Fruit fly (Drosophila melanogaster) whole organism, wandering third instar larva: ENCODE measurements around the gene RpL17.

Source experiments
- CG32264 ChIP-seq: fragments of 200-800 bp; sonication (Bioruptor generic); optimal IDR thresholded peaks from 2 replicates; lab custom pipeline; 2016; ENCODE audit warnings: missing biosample characterization, missing genetic modification characterization
- Dfd ChIP-seq: fragments of >200 bp; optimal IDR thresholded peaks from 2 replicates; lab custom pipeline; 2017; ENCODE audit warnings: missing biosample characterization, missing genetic modification characterization
- Dif ChIP-seq: fragments of 200-275, 200-300 bp; sonication (Bioruptor generic); optimal IDR thresholded peaks from 2 replicates; lab custom pipeline; 2018; ENCODE audit warnings: missing biosample characterization, missing genetic modification characterization; ENCODE audit not compliant: partially characterized antibody
- GATAd ChIP-seq: sonication (Bioruptor generic); optimal IDR thresholded peaks from 2 replicates; lab custom pipeline; 2016; ENCODE audit warnings: missing biosample characterization, missing genetic modification characterization
- HLH106 ChIP-seq: fragments of 200-800 bp; optimal IDR thresholded peaks from 3 replicates; lab custom pipeline; 2019; ENCODE audit warnings: missing biosample characterization, mild to moderate bottlenecking, missing genetic modification characterization, moderate library complexity
- Hnf4 ChIP-seq: fragments of 200-800 bp; sonication (Bioruptor generic); optimal IDR thresholded peaks from 2 replicates; lab custom pipeline; 2016; ENCODE audit warnings: missing biosample characterization, mild to moderate bottlenecking, missing genetic modification characterization
- Hr78 ChIP-seq: fragments of >200 bp; optimal IDR thresholded peaks from 2 replicates; lab custom pipeline; 2017; ENCODE audit warnings: missing biosample characterization, missing genetic modification characterization
- Hr83 ChIP-seq: fragments of 200-300 bp; sonication (Bioruptor generic); optimal IDR thresholded peaks from 2 replicates; lab custom pipeline; 2016; ENCODE audit warnings: missing biosample characterization, mild to moderate bottlenecking, missing genetic modification characterization, moderate library complexity; ENCODE audit not compliant: poor library complexity, severe bottlenecking
- Jra ChIP-seq: sonication (Bioruptor generic); optimal IDR thresholded peaks from 2 replicates; lab custom pipeline; 2016; ENCODE audit warnings: missing biosample characterization, missing genetic modification characterization
- Mio ChIP-seq: sonication (Bioruptor generic); optimal IDR thresholded peaks from 2 replicates; lab custom pipeline; 2016; ENCODE audit warnings: missing biosample characterization, missing genetic modification characterization
- Myc ChIP-seq: fragments of >200 bp; optimal IDR thresholded peaks from 2 replicates; lab custom pipeline; 2017
- Rel ChIP-seq, 2 experiments: fragments of 200-800 bp; sonication (Bioruptor generic) in 1 of 2; optimal IDR thresholded peaks; 2 replicates in 1 of 2; 3 replicates in 1 of 2; lab custom pipeline; 2016 to 2019; ENCODE audit warnings: mild to moderate bottlenecking in 2 of 2, missing biosample characterization in 2 of 2, missing genetic modification characterization in 2 of 2, moderate library complexity in 1 of 2
- Sp1 ChIP-seq: fragments of 200-800 bp; sonication (Bioruptor generic); optimal IDR thresholded peaks from 3 replicates; lab custom pipeline; 2019; ENCODE audit warnings: missing biosample characterization, mild to moderate bottlenecking, missing genetic modification characterization, moderate library complexity
- br ChIP-seq: fragments of 200-800 bp; sonication (Bioruptor generic); optimal IDR thresholded peaks from 2 replicates; lab custom pipeline; 2016; ENCODE audit warnings: missing biosample characterization, missing genetic modification characterization
- brk ChIP-seq: fragments of 200-800 bp; sonication (Bioruptor generic); optimal IDR thresholded peaks from 2 replicates; lab custom pipeline; 2016; ENCODE audit warnings: missing biosample characterization, mild to moderate bottlenecking, missing genetic modification characterization
- dmrt93B ChIP-seq: fragments of 200-800 bp; sonication (Bioruptor generic); optimal IDR thresholded peaks from 2 replicates; lab custom pipeline; 2018; ENCODE audit warnings: missing biosample characterization, mild to moderate bottlenecking, missing genetic modification characterization
- ey ChIP-seq: fragments of 200-800 bp; sonication (Bioruptor generic); optimal IDR thresholded peaks from 2 replicates; lab custom pipeline; 2016; ENCODE audit warnings: missing biosample characterization, missing genetic modification characterization
- foxo ChIP-seq, 2 experiments: fragments of 200-800 bp; sonication (Bioruptor generic); optimal IDR thresholded peaks; 2 replicates in 1 of 2; 3 replicates in 1 of 2; lab custom pipeline; 2016 to 2017; ENCODE audit warnings: missing biosample characterization in 2 of 2, missing genetic modification characterization in 2 of 2
- fru ChIP-seq: fragments of 200-800 bp; sonication (Bioruptor generic); optimal IDR thresholded peaks from 3 replicates; lab custom pipeline; 2016; ENCODE audit warnings: missing biosample characterization, mild to moderate bottlenecking, missing genetic modification characterization
- h ChIP-seq: fragments of 200-800 bp; sonication (Bioruptor generic); optimal IDR thresholded peaks from 3 replicates; lab custom pipeline; 2016; ENCODE audit warnings: missing biosample characterization, mild to moderate bottlenecking, missing genetic modification characterization
- pan ChIP-seq: fragments of >200 bp; optimal IDR thresholded peaks from 2 replicates; lab custom pipeline; 2017
- rgr ChIP-seq: fragments of 200-800 bp; sonication (Bioruptor generic); optimal IDR thresholded peaks from 3 replicates; lab custom pipeline; 2016; ENCODE audit warnings: missing biosample characterization, mild to moderate bottlenecking, missing genetic modification characterization
- sv ChIP-seq: fragments of 200-800 bp; sonication (Bioruptor generic); optimal IDR thresholded peaks from 3 replicates; lab custom pipeline; 2016; ENCODE audit warnings: missing biosample characterization, missing genetic modification characterization
- tai ChIP-seq: sonication (Bioruptor generic); optimal IDR thresholded peaks from 2 replicates; lab custom pipeline; 2016; ENCODE audit warnings: missing biosample characterization, missing genetic modification characterization
- usp ChIP-seq: fragments of >200 bp; optimal IDR thresholded peaks from 2 replicates; lab custom pipeline; 2017; ENCODE audit warnings: missing biosample characterization, missing genetic modification characterization
- woc ChIP-seq: sonication (Bioruptor generic); optimal IDR thresholded peaks from 2 replicates; lab custom pipeline; 2016; ENCODE audit warnings: missing biosample characterization, mild to moderate bottlenecking, missing genetic modification characterization

RpL17 gene

DNA sequence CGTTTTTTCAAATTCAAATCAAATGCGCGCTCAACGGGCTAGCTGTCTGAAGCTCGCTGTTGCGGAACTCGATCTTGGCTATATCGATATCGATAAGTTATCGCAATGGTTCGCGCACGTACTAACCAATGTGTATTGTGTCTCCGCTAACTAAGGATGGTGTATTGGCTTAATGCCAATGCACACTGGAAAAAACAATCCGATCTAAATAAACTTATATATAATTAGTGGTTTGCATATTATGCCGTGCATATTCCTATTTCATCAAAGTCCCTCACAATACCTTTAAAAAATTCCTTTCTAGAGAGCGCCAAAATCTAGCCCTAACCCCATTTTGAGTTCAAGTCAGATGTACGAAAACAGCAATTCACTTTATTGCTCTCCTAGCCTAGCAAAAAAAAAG, 2.9 kb downstream of the RpL17 start:
- TF ChIP-seq fru (GFP tag; lab: Kevin White, UChicago) (peak; percentile 41), Hnf4 (GFP tag; lab: Kevin White, UChicago) (peak; percentile 53), Dif (no peak), usp (no peak), HLH106 (tag; lab: Kevin White, UChicago) (peak; percentile 22), brk (GFP tag; lab: Kevin White, UChicago) (peak; percentile 64), Myc (lab: Kevin White, UChicago) (peak; percentile 16), h (peak; percentile 48), rgr (peak; percentile 29), Mio (GFP tag; lab: Kevin White, UChicago) (no peak), br (GFP tag; lab: Kevin White, UChicago) (peak; percentile 4), sv (GFP tag; lab: Kevin White, UChicago) (peak; percentile 39), foxo (GFP tag; optimal IDR thresholded peaks at IDR 0.05; lab: Kevin White, UChicago) (peak in 1 of 2 experiments; percentile 50)
- TF ChIP-seq, all 38 proteins: peak for 10

DNA sequence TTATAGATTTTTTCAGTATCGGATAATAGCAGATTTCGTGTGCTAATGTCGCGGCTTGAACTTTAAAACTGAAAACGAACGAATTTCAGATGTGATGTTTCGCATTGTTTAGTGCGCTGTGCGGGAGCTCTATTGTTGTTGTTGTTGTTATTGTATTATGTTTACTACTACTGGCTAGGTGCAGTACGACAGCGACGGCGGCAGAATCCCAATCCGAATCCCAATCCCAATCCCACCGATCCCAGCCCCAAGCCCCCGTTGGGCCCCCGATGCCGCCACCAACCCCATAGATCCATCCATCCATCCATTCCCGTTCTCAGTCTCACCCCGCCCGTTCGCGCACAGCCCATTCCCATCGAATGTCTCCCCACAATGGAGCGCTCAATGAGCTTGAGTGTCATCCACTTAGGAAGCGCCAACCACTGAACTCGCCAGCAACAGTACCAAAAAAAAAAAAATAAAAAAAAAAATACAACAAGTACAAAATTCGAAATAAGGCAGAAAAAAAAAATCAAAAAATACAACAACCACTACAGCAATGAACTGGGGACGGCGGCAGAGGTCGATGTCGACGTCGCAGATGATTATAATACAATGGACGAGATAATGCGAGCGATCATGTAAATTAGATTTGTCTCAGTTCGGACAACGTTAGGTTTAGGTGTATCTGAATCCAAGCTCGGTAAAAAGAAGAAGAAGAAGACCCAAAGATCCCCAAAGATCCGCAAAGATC, 3.9 kb downstream of the RpL17 start, which contains the start of gene CG3168:
Gene CG3168, minus strand, starts transcription at position 51 of the 733 bp plus-strand sequence.
- TF ChIP-seq Jra (no peak), Dfd (GFP tag; lab: Kevin White, UChicago) (peak; percentile 93)

DNA sequence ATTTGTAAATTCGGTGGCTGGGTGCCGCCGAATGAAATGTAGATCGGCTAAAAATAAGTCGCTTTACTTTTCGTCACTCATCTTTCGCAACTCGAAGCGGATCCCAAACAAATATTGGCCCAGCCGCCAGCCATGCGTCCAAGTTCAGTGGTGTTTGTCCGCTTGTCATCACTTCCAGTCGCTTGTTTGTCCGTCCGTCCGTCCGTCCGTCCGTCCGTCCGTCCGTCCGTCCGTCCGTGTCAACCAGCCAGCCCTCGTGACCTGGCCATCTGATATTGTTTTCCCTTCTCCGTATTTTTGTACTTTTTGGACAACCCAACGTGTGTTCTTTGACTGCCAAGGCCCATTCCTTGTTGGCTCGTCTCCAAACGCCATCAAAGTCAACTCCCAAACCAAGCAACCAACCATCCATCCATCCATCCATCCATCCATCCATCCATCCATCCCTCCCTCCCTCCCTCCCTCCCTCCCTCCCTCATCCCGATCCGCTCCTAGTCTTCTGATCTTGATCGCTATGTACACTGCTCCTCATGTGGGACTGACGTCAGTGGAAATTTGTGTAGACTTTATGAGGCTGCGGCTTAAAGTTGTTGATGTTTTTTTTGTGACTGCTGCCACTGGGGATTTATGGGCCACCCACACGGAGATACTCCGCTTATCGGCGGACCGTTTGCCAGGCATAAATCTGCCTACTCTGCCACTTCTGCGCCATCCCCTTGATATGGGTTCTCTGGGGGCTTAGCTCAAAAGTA, 10.6 kb downstream of the RpL17 start:
- no peak for TF ChIP-seq woc
- TF ChIP-seq Hr83 (GFP tag; lab: Kevin White, UChicago) = peak; percentile 39
- peak; percentile 29 for TF ChIP-seq pan (lab: Kevin White, UChicago)
- peak; percentile 16 for TF ChIP-seq h
- TF ChIP-seq, all 38 proteins: peak for 3

DNA sequence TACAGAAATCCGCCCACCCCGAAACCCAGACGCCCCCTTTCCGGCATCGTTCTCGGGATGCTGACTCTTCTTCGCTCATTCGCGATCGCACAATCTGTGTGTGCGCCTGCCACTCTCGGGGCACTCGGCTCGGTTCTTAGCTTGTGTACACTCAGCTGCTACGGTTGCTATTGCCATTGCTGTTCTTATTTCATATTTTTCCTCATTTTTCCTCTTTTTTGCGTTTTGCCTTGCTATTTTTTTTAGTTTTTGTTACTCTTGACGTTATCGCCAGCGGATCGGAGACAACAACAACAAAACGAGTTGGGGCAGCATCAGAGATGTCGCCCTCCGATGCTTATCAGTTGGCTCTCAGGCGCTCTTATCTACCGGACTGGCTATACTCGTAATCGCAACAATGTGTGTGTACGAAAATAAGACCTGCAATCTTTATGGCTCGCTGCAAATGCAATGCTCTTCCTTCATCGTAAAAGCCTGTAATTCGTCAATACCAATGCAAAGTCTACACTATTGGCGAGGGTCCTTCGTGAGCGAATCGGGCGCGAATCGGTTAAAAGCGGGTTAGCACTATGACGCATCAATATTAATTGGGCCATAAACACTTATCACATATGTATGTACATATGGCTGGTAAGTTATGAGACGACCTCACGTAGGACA, 13.3 kb downstream of the RpL17 start:
- TF ChIP-seq Sp1 (peak; percentile 8), usp (no peak)
- TF ChIP-seq, all 38 proteins: peak for 1

DNA sequence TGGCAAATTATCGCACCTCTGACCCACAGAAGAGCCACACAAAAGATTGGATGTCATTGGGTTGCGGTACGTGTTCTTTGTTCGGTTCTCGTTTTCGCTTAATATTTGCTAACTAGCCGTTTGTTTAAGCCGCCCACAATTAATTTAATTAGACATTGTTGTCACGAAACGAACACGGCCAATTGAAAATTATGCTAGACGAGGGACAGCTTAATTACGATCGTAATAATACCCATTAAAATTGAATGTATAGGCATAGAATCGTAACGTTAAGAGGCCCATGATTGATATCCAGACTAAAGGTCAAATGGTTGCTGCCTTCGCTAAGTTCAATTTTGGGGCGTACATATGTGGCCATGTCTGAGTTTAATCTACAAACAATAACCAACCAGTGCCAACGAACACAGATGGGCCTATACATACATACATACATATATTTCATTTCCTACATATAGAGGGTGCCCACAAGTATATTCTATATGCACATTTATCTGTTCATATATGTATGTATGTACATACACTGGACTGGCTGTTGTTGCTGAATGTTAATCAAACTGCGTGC, 15.4 kb downstream of the RpL17 start:
- TF ChIP-seq Mio (GFP tag; lab: Kevin White, UChicago) (no peak), GATAd (GFP tag; lab: Kevin White, UChicago) (no peak), tai (GFP tag; lab: Kevin White, UChicago) (no peak), CG32264 (no peak), Rel (GFP tag; optimal IDR thresholded peaks at IDR 0.05; lab: Kevin White, UChicago) (no peak), Rel (tag; optimal IDR thresholded peaks at IDR 0.05; lab: Kevin White, UChicago) (no peak), pan (lab: Kevin White, UChicago) (no peak), ey (GFP tag; lab: Kevin White, UChicago) (no peak), Jra (no peak), dmrt93B (GFP tag; lab: Kevin White, UChicago) (no peak), Hr78 (no peak), Hnf4 (GFP tag; lab: Kevin White, UChicago) (no peak), Myc (lab: Kevin White, UChicago) (no peak), usp (no peak), HLH106 (tag; lab: Kevin White, UChicago) (no peak)
